Fruit fly (Drosophila melanogaster): ENCODE measurements around the gene mRpS5.

The mRpS5 gene

DNA sequence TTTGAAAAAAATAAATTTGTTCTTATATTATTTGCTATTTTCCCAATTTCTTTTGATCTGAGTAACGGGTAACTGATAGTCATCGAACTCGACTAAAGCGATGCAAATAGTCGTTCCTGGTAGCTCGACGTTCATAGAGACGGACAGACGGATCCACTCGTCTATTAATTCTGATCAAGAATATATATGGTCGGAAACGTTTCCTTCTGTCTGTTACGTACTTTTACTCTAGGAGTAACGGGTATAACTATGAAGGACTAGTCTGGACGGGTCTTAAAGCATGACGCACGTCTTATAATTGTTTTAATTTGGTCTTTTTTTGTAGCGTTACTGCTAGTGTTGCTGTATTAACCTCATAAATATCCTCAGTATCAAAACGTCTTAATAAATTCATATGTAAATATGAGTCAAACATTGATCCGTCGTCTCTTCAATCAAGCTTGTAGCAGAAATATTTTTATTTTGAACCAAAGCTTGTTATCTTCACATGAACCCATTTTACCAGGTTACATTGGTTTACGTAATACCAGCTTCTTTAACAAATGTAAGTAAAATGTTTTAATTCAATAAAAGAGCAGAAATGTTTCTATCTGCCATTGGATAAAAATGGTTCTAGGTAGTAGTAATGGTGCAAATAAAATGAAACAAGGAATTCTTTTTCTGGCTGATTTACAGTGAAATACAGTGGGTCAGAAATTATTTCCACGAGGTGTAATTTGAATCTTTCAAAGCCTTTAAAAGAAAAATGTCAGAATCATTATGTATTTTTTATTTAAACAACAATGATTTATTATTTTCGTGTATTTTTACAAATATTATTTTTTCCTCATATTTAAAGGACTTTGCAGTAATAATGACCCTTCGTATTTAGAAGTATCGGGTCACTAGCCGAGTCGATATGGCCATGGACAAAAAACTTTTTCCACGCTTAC, at the start of gene mRpS5:
Gene mRpS5, plus strand, starts transcription at position 164 of the 932 bp plus-strand sequence.
- no peak for TF ChIP-seq Dif (GFP tag; optimal IDR thresholded peaks at IDR 0.05; ENCODE audit: partially characterized antibody)
- TF ChIP-seq Vsx2 (GFP tag; optimal IDR thresholded peaks at IDR 0.05; ENCODE audit: partially characterized antibody), result no peak
- TF ChIP-seq N (GFP tag; optimal IDR thresholded peaks at IDR 0.05), result peak; percentile 58

DNA sequence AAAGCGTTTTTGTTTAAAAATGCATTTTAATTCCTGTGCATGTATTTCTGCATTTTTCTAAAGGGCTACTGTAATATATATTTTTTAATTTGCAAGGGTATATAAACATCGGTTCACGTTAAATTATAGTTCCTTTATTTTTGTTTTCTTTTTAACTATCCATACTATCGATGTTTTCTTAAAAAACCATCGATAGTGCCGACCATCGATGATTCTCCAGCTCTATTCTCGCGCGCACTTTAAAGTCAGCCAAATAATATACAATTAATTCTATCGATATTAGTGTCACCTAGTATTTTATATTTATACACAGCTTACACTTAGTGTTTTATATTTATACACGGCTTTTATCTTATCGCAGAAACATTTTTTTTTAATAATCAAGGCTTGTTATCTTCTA, 1.1 kb upstream of the mRpS5 start:
- TF ChIP-seq N (GFP tag; optimal IDR thresholded peaks at IDR 0.05) (peak; percentile 24), CG32264 (GFP tag; optimal IDR thresholded peaks at IDR 0.05) (no peak)
